Worm (Caenorhabditis elegans) whole organism, early embryonic: ENCODE data around the gene Y54G2A.13.

Source experiments
- ceh-36 ChIP-seq: sonication (generic microtip); optimal IDR thresholded peaks from 2 replicates; lab custom pipeline; 2016; ENCODE audit warnings: missing genetic modification characterization, inconsistent platforms, missing compliant biosample characterization
- hmbx-1 ChIP-seq: sonication (generic microtip); optimal IDR thresholded peaks from 2 replicates; lab custom pipeline; 2016; ENCODE audit warnings: mild to moderate bottlenecking, missing genetic modification characterization, missing compliant biosample characterization

DNA sequence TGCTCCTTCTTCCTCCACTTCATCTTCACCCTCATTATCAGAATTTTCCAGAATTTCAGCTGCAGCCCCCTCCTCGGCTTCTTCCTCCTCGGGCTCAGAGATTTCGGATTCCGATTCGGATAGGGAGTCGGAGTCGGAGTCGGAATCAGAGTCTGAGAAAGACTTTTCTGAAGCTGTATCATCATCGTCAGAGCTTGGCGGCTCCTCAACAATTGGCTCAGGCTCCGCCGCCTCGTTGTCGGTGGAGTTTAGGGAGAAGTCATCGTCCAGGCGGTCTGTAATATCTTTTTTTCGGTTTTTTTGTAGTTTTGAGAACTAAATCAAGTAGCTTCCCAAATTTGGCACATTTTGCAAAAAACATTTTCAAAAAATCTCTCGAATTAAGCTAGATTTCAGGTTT lies 48.7 kb downstream of the Y54G2A.13 start:
- no peak for TF ChIP-seq ceh-36 (tag; lab: Kevin White, UChicago)
- TF ChIP-seq hmbx-1 (tag; lab: Kevin White, UChicago) = no peak
